Worm (Caenorhabditis elegans) whole organism, L4/young adult: ENCODE data around the gene C15H11.11.

Source experiments
- W03F9.2 ChIP-seq: fragments of 150-350 bp; optimal IDR thresholded peaks from 2 replicates; lab custom pipeline; 2014; ENCODE audit warnings: missing biosample characterization, missing genetic modification characterization
- him-1 ChIP-seq: sonication (generic microtip); optimal IDR thresholded peaks from 2 replicates; lab custom pipeline; 2016; ENCODE audit warnings: missing genotype, missing genetic modification reagents, missing genetic modification characterization, missing compliant biosample characterization

DNA sequence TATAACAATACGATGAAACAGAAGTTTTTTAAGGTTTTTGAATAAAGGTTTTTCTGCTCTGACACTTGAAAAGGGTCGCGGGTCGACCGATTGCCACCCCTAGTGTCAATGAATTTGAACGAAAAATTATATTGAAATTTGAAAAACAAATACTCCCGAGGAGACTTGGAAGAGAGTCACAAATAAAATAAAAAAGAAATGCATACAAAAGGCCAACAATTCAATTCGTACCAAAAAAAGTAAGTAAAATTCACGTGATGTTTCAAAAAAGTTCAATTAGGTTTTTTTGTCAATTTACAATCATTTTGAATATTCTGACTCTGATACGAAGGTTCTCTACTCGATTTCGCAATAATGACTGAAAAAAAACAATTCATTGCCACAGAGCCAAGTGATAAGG is 21.8 kb upstream of the C15H11.11 start, which contains the start of gene C15H11.1:
- no peak for TF ChIP-seq him-1 (tag; lab: Kevin White, UChicago)
- no peak for TF ChIP-seq W03F9.2 (tag; lab: Kevin White, UChicago)
